Worm (Caenorhabditis elegans): ENCODE results near the gene clx-1.

clx-1 gene

DNA sequence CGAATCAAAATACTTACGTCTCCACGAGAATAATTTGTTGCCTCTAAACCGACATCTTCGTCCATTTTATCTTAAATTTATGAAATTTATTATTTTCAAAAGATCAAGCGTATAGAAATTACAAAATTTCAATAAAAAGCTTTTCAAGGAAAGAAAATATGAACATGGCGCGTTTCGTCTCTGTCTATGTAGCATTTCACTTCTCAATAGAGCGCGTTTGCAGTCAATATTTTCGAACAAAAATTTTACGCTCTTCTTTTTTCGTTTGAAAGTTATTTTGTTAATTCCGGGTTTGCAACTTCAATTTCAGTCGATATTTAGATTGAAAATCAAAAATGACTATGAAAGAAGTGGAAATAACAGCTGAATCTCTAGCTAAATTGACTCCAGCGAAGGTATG is 39.8 kb downstream of the clx-1 start, which contains the start of the genes hcf-1 and swd-2.2 (continued):
- no peak for TF ChIP-seq cebp-1 (GFP tag; IDR thresholded peaks at IDR 0.05)
- no peak for TF ChIP-seq cebp-1 (tag; optimal IDR thresholded peaks at IDR 0.05)
- no peak for TF ChIP-seq B0336.3 (GFP tag; IDR thresholded peaks at IDR 0.05)
- TF ChIP-seq F10E7.11 (tag; optimal IDR thresholded peaks at IDR 0.05): no peak
- no peak for TF ChIP-seq nhr-179 (tag; optimal IDR thresholded peaks at IDR 0.05)
- TF ChIP-seq ztf-18 (tag; optimal IDR thresholded peaks at IDR 0.05): no peak
- no peak for TF ChIP-seq Y95B8A.8 (GFP tag; IDR thresholded peaks at IDR 0.05)
- no peak for TF ChIP-seq madf-6 (GFP tag; IDR thresholded peaks at IDR 0.05)
- no peak for TF ChIP-seq tlf-1 (GFP tag; optimal IDR thresholded peaks at IDR 0.05)
- TF ChIP-seq F22D6.2 (tag; optimal IDR thresholded peaks at IDR 0.05): no peak
- no peak for TF ChIP-seq ccch-3 (GFP tag; optimal IDR thresholded peaks at IDR 0.05)
- peak; percentile 80 for TF ChIP-seq mcd-1 (GFP tag; IDR thresholded peaks at IDR 0.05)
- TF ChIP-seq sea-2 (GFP tag; IDR thresholded peaks at IDR 0.05): no peak
- TF ChIP-seq zim-3 (tag; optimal IDR thresholded peaks at IDR 0.05): no peak
- TF ChIP-seq Y53G8AR.9 (GFP tag; conservative IDR thresholded peaks at IDR 0.05): no peak
- no peak for TF ChIP-seq ekl-4 (GFP tag; IDR thresholded peaks at IDR 0.05)
- no peak for TF ChIP-seq lin-54 (GFP tag; optimal IDR thresholded peaks at IDR 0.05)
- TF ChIP-seq pha-4 (tag; optimal IDR thresholded peaks at IDR 0.05): no peak
- TF ChIP-seq Y56A3A.18 (GFP tag; IDR thresholded peaks at IDR 0.05): no peak
- no peak for TF ChIP-seq lsy-27 (tag; optimal IDR thresholded peaks at IDR 0.05; ENCODE audit: borderline replicate concordance, insufficient read depth)
- no peak for TF ChIP-seq F33H1.4 (GFP tag; IDR thresholded peaks at IDR 0.05)
- TF ChIP-seq lir-1 (GFP tag; conservative IDR thresholded peaks at IDR 0.05): no peak
- TF ChIP-seq ztf-3 (GFP tag; optimal IDR thresholded peaks at IDR 0.05): no peak
- TF ChIP-seq unc-130 (GFP tag; optimal IDR thresholded peaks at IDR 0.05): no peak
- TF ChIP-seq nhr-80 (tag; optimal IDR thresholded peaks at IDR 0.05): no peak
- TF ChIP-seq attf-5 (GFP tag; optimal IDR thresholded peaks at IDR 0.05): peak; percentile 8
- TF ChIP-seq nfya-2 (GFP tag; IDR thresholded peaks at IDR 0.05): no peak
- TF ChIP-seq efl-1 (GFP tag; optimal IDR thresholded peaks at IDR 0.05): peak; percentile 56
- no peak for TF ChIP-seq lin-40 (tag; optimal IDR thresholded peaks at IDR 0.05)
- no peak for TF ChIP-seq hsf-1 (GFP tag; IDR thresholded peaks at IDR 0.05)
- no peak for TF ChIP-seq lin-26 (GFP tag; IDR thresholded peaks at IDR 0.05)
- no peak for TF ChIP-seq nhr-120 (GFP tag; IDR thresholded peaks at IDR 0.05)
- TF ChIP-seq K12H6.12 (tag; optimal IDR thresholded peaks at IDR 0.05): no peak
- TF ChIP-seq fkh-3 (tag; optimal IDR thresholded peaks at IDR 0.05): no peak
- TF ChIP-seq athp-1 (tag; optimal IDR thresholded peaks at IDR 0.05): no peak
- TF ChIP-seq unc-62 (GFP tag; optimal IDR thresholded peaks at IDR 0.05): no peak
- TF ChIP-seq chd-7 (tag; optimal IDR thresholded peaks at IDR 0.05): no peak
- TF ChIP-seq atf-7 (tag; optimal IDR thresholded peaks at IDR 0.05): no peak
- TF ChIP-seq cebp-2 (GFP tag; IDR thresholded peaks at IDR 0.05): no peak
- no peak for TF ChIP-seq F39B2.1 (GFP tag; IDR thresholded peaks at IDR 0.05)
- TF ChIP-seq gei-17 (GFP tag; optimal IDR thresholded peaks at IDR 0.05): no peak
- TF ChIP-seq repo-1 (tag; optimal IDR thresholded peaks at IDR 0.05): no peak
- TF ChIP-seq ets-4 (GFP tag; optimal IDR thresholded peaks at IDR 0.05): no peak
- TF ChIP-seq hmg-20 (GFP tag; IDR thresholded peaks at IDR 0.05): no peak
- TF ChIP-seq egl-18 (GFP tag; IDR thresholded peaks at IDR 0.05): no peak
- TF ChIP-seq hmg-1.2 (GFP tag; IDR thresholded peaks at IDR 0.05): 0 out of 2 replicates have a peak, but pooled peaks have one; percentile 5
- TF ChIP-seq mel-28 (tag; optimal IDR thresholded peaks at IDR 0.05; ENCODE audit: borderline replicate concordance): no peak
- TF ChIP-seq snpc-1.3 (tag; optimal IDR thresholded peaks at IDR 0.05; ENCODE audit: insufficient read depth): peak; percentile 18
- no peak for TF ChIP-seq ceh-100 (GFP tag; IDR thresholded peaks at IDR 0.05)
- no peak for TF ChIP-seq rcor-1 (GFP tag; IDR thresholded peaks at IDR 0.05)
- no peak for TF ChIP-seq dox-1 (GFP tag; IDR thresholded peaks at IDR 0.05)
